In the genomic region with DNA sequence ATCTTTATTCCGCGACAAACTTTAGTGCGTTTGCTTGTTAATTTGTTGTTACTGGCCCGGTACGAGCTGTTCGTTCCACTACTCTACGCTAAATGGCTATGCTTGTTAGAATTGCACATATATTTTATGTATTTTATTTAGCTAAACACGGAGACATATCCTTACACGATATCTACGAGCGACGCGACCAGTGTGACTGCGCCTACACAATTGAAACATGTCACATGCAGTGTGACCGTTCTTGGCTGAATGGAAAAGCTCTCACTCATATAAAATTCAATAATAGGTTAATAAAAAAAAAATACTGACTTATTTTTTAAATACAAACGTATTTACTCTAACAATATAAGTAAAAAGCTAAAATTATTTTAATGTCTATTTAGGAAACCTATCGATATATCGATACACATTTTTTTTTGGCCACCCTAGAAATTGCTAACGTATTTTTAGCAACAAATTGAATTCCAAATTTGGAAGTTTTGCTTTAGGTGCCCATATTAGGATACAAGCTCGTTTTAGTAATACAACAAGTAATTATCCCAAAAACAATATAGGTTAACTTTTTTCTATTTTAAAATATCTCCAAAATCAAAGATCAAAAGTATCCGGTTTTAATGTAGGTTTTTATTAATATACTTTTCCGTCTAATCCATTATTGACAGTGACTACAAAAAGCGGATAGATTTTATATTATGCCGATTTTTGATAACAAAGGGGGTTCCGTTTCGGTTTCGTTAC, we compare ENCODE assay signal across 1 fruit fly cellular context.
TF ChIP-seq lines count a peak whose summit lies in the region.

A gene (minus strand): TSS at position 215 of the 738 bp plus-strand sequence.

TF ChIP-seq in whole organism, embryonic, 481 proteins besides CTCF, POLR2A, EP300 and RAD21 (continued from another document and continues in another):
- no peak for TF ChIP-seq CG18619 (GFP tag; optimal IDR thresholded peaks at IDR 0.05; lab: Kevin White, UChicago)
- peak; percentile 1 for TF ChIP-seq CG13894 (tag; optimal IDR thresholded peaks at IDR 0.05; lab: Kevin White, UChicago)
- no peak; the same call in 1 of the 2 replicates for TF ChIP-seq Xrp1 (GFP tag; IDR thresholded peaks at IDR 0.05; lab: Robert Waterston, UW)
- TF ChIP-seq sens (GFP tag; lab: Kevin White, UChicago): peak; percentile 88
- no peak for TF ChIP-seq mam (GFP tag; optimal IDR thresholded peaks at IDR 0.05; lab: Kevin White, UChicago)
- TF ChIP-seq CG7357 (GFP tag; IDR thresholded peaks at IDR 0.05; lab: Robert Waterston, UW): no peak
- TF ChIP-seq CG7987 (GFP tag; optimal IDR thresholded peaks at IDR 0.05; lab: Kevin White, UChicago): peak; percentile 25
- TF ChIP-seq mirr (GFP tag; optimal IDR thresholded peaks at IDR 0.05; lab: Kevin White, UChicago): no peak
- peak; percentile 22 for TF ChIP-seq sug (tag; optimal IDR thresholded peaks at IDR 0.05; lab: Kevin White, UChicago)
- TF ChIP-seq sim (GFP tag; IDR thresholded peaks at IDR 0.05; lab: Robert Waterston, UW): no peak
- no peak for TF ChIP-seq H15 (GFP tag; IDR thresholded peaks at IDR 0.05; lab: Robert Waterston, UW)
- no peak for TF ChIP-seq CG10654 (GFP tag; optimal IDR thresholded peaks at IDR 0.05; lab: Kevin White, UChicago)
- no peak for TF ChIP-seq maf-S (GFP tag; optimal IDR thresholded peaks at IDR 0.05; lab: Kevin White, UChicago)
- no peak for TF ChIP-seq CG11723 (GFP tag; optimal IDR thresholded peaks at IDR 0.05; lab: Kevin White, UChicago)
- no peak for TF ChIP-seq da (GFP tag; optimal IDR thresholded peaks at IDR 0.05; lab: Kevin White, UChicago)
- TF ChIP-seq Hmx (GFP tag; optimal IDR thresholded peaks at IDR 0.05; lab: Kevin White, UChicago): peak; percentile 9
- no peak for TF ChIP-seq CG2889 (GFP tag; IDR thresholded peaks at IDR 0.05; lab: Robert Waterston, UW)
- no peak for TF ChIP-seq ro (GFP tag; IDR thresholded peaks at IDR 0.05; lab: Robert Waterston, UW)
- TF ChIP-seq wdn (GFP tag; IDR thresholded peaks at IDR 0.05; lab: Robert Waterston, UW): no peak
- TF ChIP-seq zen2 (GFP tag; IDR thresholded peaks at IDR 0.05; lab: Robert Waterston, UW; ENCODE audit: partially characterized antibody): no peak; the same call in 2 of the 3 replicates
- TF ChIP-seq chif (GFP tag; optimal IDR thresholded peaks at IDR 0.05; lab: Kevin White, UChicago): peak in 1 of 2 experiments; percentile 34
- TF ChIP-seq chn (GFP tag; optimal IDR thresholded peaks at IDR 0.05; lab: Kevin White, UChicago): peak; percentile 32
- TF ChIP-seq Lpt (GFP tag; optimal IDR thresholded peaks at IDR 0.05; lab: Kevin White, UChicago): no peak
- peak; percentile 61 for TF ChIP-seq Ets97D (GFP tag; optimal IDR thresholded peaks at IDR 0.05; lab: Kevin White, UChicago)
- peak; percentile 73 for TF ChIP-seq inv (GFP tag; IDR thresholded peaks at IDR 0.05; lab: Robert Waterston, UW; ENCODE audit: partially characterized antibody)
- no peak; the same call in 1 of the 2 replicates for TF ChIP-seq CG9932 (GFP tag; IDR thresholded peaks at IDR 0.05; lab: Robert Waterston, UW)
- TF ChIP-seq CG10274 (GFP tag; optimal IDR thresholded peaks at IDR 0.05; lab: Kevin White, UChicago): no peak
- no peak for TF ChIP-seq CG43689 (GFP tag; IDR thresholded peaks at IDR 0.05; lab: Robert Waterston, UW)
- no peak for TF ChIP-seq pho (GFP tag; optimal IDR thresholded peaks at IDR 0.05; lab: Kevin White, UChicago)
- no peak for TF ChIP-seq salm (tag; optimal IDR thresholded peaks at IDR 0.05; lab: Kevin White, UChicago)
- TF ChIP-seq mld (GFP tag; IDR thresholded peaks at IDR 0.05; lab: Robert Waterston, UW; ENCODE audit: partially characterized antibody): 0 out of 3 replicates have a peak, but pooled peaks have one; percentile 33
- no peak for TF ChIP-seq B-H1 (GFP tag; IDR thresholded peaks at IDR 0.05; lab: Robert Waterston, UW)
- TF ChIP-seq Rfx (GFP tag; IDR thresholded peaks at IDR 0.05; lab: Robert Waterston, UW): no peak
- no peak for TF ChIP-seq CG15269 (tag; optimal IDR thresholded peaks at IDR 0.05; lab: Kevin White, UChicago)
- TF ChIP-seq CG11456 (GFP tag; IDR thresholded peaks at IDR 0.05; lab: Robert Waterston, UW): no peak
- TF ChIP-seq CG6175 (GFP tag; IDR thresholded peaks at IDR 0.05; lab: Robert Waterston, UW): no peak
- peak; percentile 29; the same call in 1 of the 2 replicates for TF ChIP-seq E2f2 (GFP tag; IDR thresholded peaks at IDR 0.05; lab: Robert Waterston, UW)
- TF ChIP-seq CG16815 (GFP tag; optimal IDR thresholded peaks at IDR 0.05; lab: Kevin White, UChicago): no peak
- peak; percentile 57 for TF ChIP-seq CG15601 (tag; optimal IDR thresholded peaks at IDR 0.05; lab: Kevin White, UChicago)
- TF ChIP-seq CG13624 (GFP tag; optimal IDR thresholded peaks at IDR 0.05; lab: Kevin White, UChicago): no peak
- TF ChIP-seq zen (tag; optimal IDR thresholded peaks at IDR 0.05; lab: Kevin White, UChicago): peak; percentile 26
- TF ChIP-seq dati (GFP tag; IDR thresholded peaks at IDR 0.05; lab: Robert Waterston, UW): no peak
- no peak for TF ChIP-seq CG4404 (GFP tag; IDR thresholded peaks at IDR 0.05; lab: Robert Waterston, UW)
- TF ChIP-seq CG10209 (GFP tag; optimal IDR thresholded peaks at IDR 0.05; lab: Kevin White, UChicago): no peak
- no peak for TF ChIP-seq CG11696 (GFP tag; IDR thresholded peaks at IDR 0.05; lab: Robert Waterston, UW)
- TF ChIP-seq lmd (GFP tag; IDR thresholded peaks at IDR 0.05; lab: Robert Waterston, UW): no peak
- no peak for TF ChIP-seq CG4707 (GFP tag; optimal IDR thresholded peaks at IDR 0.05; lab: Kevin White, UChicago)
- TF ChIP-seq CG10959 (GFP tag; IDR thresholded peaks at IDR 0.05; lab: Robert Waterston, UW): no peak
- TF ChIP-seq Optix (GFP tag; IDR thresholded peaks at IDR 0.05; lab: Robert Waterston, UW): no peak
- TF ChIP-seq stwl (tag; optimal IDR thresholded peaks at IDR 0.05; lab: Kevin White, UChicago): peak; percentile 86
- no peak for TF ChIP-seq croc (GFP tag; conservative IDR thresholded peaks at IDR 0.05; lab: Robert Waterston, UW)
- TF ChIP-seq sisA (GFP tag; IDR thresholded peaks at IDR 0.05; lab: Robert Waterston, UW): no peak
- TF ChIP-seq CG4854 (GFP tag; optimal IDR thresholded peaks at IDR 0.05; lab: Kevin White, UChicago): peak; percentile 11
- no peak for TF ChIP-seq C15 (GFP tag; IDR thresholded peaks at IDR 0.05; lab: Robert Waterston, UW)
- no peak; the same call in 2 of the 3 replicates for TF ChIP-seq CG34422 (GFP tag; IDR thresholded peaks at IDR 0.05; lab: Robert Waterston, UW)
- peak; percentile 41 for TF ChIP-seq CG2712 (tag; optimal IDR thresholded peaks at IDR 0.05; lab: Kevin White, UChicago)
- TF ChIP-seq ERR (GFP tag; optimal IDR thresholded peaks at IDR 0.05; lab: Kevin White, UChicago): no peak
- no peak for TF ChIP-seq HLHmδ (GFP tag; optimal IDR thresholded peaks at IDR 0.05; lab: Kevin White, UChicago)
- TF ChIP-seq twi (tag; optimal IDR thresholded peaks at IDR 0.05; lab: Kevin White, UChicago): peak; percentile 29
- peak; percentile 19 for TF ChIP-seq Mes4 (GFP tag; optimal IDR thresholded peaks at IDR 0.05; lab: Kevin White, UChicago)
- peak; percentile 96 for TF ChIP-seq CG9797 (GFP tag; optimal IDR thresholded peaks at IDR 0.05; lab: Kevin White, UChicago)
- no peak for TF ChIP-seq CG6654 (GFP tag; optimal IDR thresholded peaks at IDR 0.05; lab: Kevin White, UChicago)
- TF ChIP-seq Kr (GFP tag; optimal IDR thresholded peaks at IDR 0.05; lab: Kevin White, UChicago): no peak
- TF ChIP-seq Nf-YC (tag; optimal IDR thresholded peaks at IDR 0.05; lab: Kevin White, UChicago): peak; percentile 44
- no peak for TF ChIP-seq cwo (GFP tag; optimal IDR thresholded peaks at IDR 0.05; lab: Kevin White, UChicago)
- TF ChIP-seq Sry-δ (GFP tag; optimal IDR thresholded peaks at IDR 0.05; lab: Kevin White, UChicago): peak; percentile 67
- no peak for TF ChIP-seq CG1602 (GFP tag; optimal IDR thresholded peaks at IDR 0.05; lab: Kevin White, UChicago)
- TF ChIP-seq nau (GFP tag; optimal IDR thresholded peaks at IDR 0.05; lab: Kevin White, UChicago): no peak
- TF ChIP-seq nerfin-2 (GFP tag; IDR thresholded peaks at IDR 0.05; lab: Robert Waterston, UW; ENCODE audit: partially characterized antibody): no peak; the same call in none of the 2 replicates
- TF ChIP-seq Elba2 (GFP tag; optimal IDR thresholded peaks at IDR 0.05; lab: Kevin White, UChicago): no peak
- TF ChIP-seq CG12744 (GFP tag; optimal IDR thresholded peaks at IDR 0.05; lab: Kevin White, UChicago): peak; percentile 3
- no peak for TF ChIP-seq TFAM (GFP tag; optimal IDR thresholded peaks at IDR 0.05; lab: Kevin White, UChicago)
- no peak for TF ChIP-seq Oli (tag; optimal IDR thresholded peaks at IDR 0.05; lab: Kevin White, UChicago)
- no peak for TF ChIP-seq zfh1 (GFP tag; IDR thresholded peaks at IDR 0.05; lab: Robert Waterston, UW)
- TF ChIP-seq CG10979 (tag; optimal IDR thresholded peaks at IDR 0.05; lab: Kevin White, UChicago): no peak
- TF ChIP-seq CG6765 (GFP tag; optimal IDR thresholded peaks at IDR 0.05; lab: Kevin White, UChicago): peak; percentile 54
- 0 out of 2 replicates have a peak, but pooled peaks have one; percentile 44 for TF ChIP-seq CG31441 (GFP tag; IDR thresholded peaks at IDR 0.05; lab: Robert Waterston, UW)
- no peak for TF ChIP-seq prd (optimal IDR thresholded peaks at IDR 0.05; lab: Kevin White, UChicago)
- no peak for TF ChIP-seq prd (GFP tag; IDR thresholded peaks at IDR 0.05; lab: Robert Waterston, UW)
- peak; percentile 81 for TF ChIP-seq Lhr (GFP tag; optimal IDR thresholded peaks at IDR 0.05; lab: Kevin White, UChicago)
- TF ChIP-seq repo (GFP tag; optimal IDR thresholded peaks at IDR 0.05; lab: Kevin White, UChicago): no peak
- no peak for TF ChIP-seq ham (GFP tag; IDR thresholded peaks at IDR 0.05; lab: Robert Waterston, UW)
- TF ChIP-seq kay (GFP tag; optimal IDR thresholded peaks at IDR 0.05; lab: Kevin White, UChicago): no peak
- no peak for TF ChIP-seq fu2 (GFP tag; optimal IDR thresholded peaks at IDR 0.05; lab: Kevin White, UChicago)
- peak; percentile 26 for TF ChIP-seq Mad (GFP tag; optimal IDR thresholded peaks at IDR 0.05; lab: Kevin White, UChicago)
- no peak for TF ChIP-seq schlank (tag; optimal IDR thresholded peaks at IDR 0.05; lab: Kevin White, UChicago)
- no peak for TF ChIP-seq CHES-1-like (GFP tag; optimal IDR thresholded peaks at IDR 0.05; lab: Kevin White, UChicago)
- TF ChIP-seq CG6689 (GFP tag; IDR thresholded peaks at IDR 0.05; lab: Robert Waterston, UW): 0 out of 2 replicates have a peak, but pooled peaks have one; percentile 18
- TF ChIP-seq Med (GFP tag; lab: Kevin White, UChicago): peak; percentile 81
- no peak for TF ChIP-seq slou (GFP tag; optimal IDR thresholded peaks at IDR 0.05; lab: Kevin White, UChicago)
- peak; percentile 73 for TF ChIP-seq HLH4C (GFP tag; IDR thresholded peaks at IDR 0.05; lab: Robert Waterston, UW; ENCODE audit: partially characterized antibody)
- peak; percentile 70 for TF ChIP-seq row (GFP tag; IDR thresholded peaks at IDR 0.05; lab: Robert Waterston, UW)
- no peak for TF ChIP-seq CG31388 (GFP tag; optimal IDR thresholded peaks at IDR 0.05; lab: Kevin White, UChicago)
- no peak for TF ChIP-seq zf30C (GFP tag; optimal IDR thresholded peaks at IDR 0.05; lab: Kevin White, UChicago)
- peak; percentile 19 for TF ChIP-seq Hr3 (GFP tag; optimal IDR thresholded peaks at IDR 0.05; lab: Kevin White, UChicago)
- peak; percentile 8 for TF ChIP-seq disco-r (GFP tag; optimal IDR thresholded peaks at IDR 0.05; lab: Kevin White, UChicago)
- TF ChIP-seq wek (GFP tag; optimal IDR thresholded peaks at IDR 0.05; lab: Kevin White, UChicago): peak; percentile 10
- TF ChIP-seq ftz-f1 (GFP tag; optimal IDR thresholded peaks at IDR 0.05; lab: Kevin White, UChicago): no peak
- TF ChIP-seq CG2120 (GFP tag; optimal IDR thresholded peaks at IDR 0.05; lab: Kevin White, UChicago): peak; percentile 56
- no peak for TF ChIP-seq tup (GFP tag; optimal IDR thresholded peaks at IDR 0.05; lab: Kevin White, UChicago)
- no peak for TF ChIP-seq Six4 (GFP tag; optimal IDR thresholded peaks at IDR 0.05; lab: Kevin White, UChicago)
- TF ChIP-seq ken (GFP tag; IDR thresholded peaks at IDR 0.05; lab: Robert Waterston, UW): no peak
- TF ChIP-seq Opbp (GFP tag; IDR thresholded peaks at IDR 0.05; lab: Robert Waterston, UW; ENCODE audit: partially characterized antibody): peak; percentile 65; the same call in 1 of the 3 replicates
- TF ChIP-seq dysf (GFP tag; IDR thresholded peaks at IDR 0.05; lab: Robert Waterston, UW): no peak
- no peak for TF ChIP-seq ssp (GFP tag; IDR thresholded peaks at IDR 0.05; lab: Robert Waterston, UW)
- no peak for TF ChIP-seq CG9609 (GFP tag; optimal IDR thresholded peaks at IDR 0.05; lab: Kevin White, UChicago)
- TF ChIP-seq CG1603 (tag; optimal IDR thresholded peaks at IDR 0.05; lab: Kevin White, UChicago): peak; percentile 55
- no peak for TF ChIP-seq CG8281 (tag; optimal IDR thresholded peaks at IDR 0.05; lab: Kevin White, UChicago)
- peak; percentile 82; the same call in 1 of the 2 replicates for TF ChIP-seq ranshi (GFP tag; IDR thresholded peaks at IDR 0.05; lab: Robert Waterston, UW)
- TF ChIP-seq Dp (GFP tag; optimal IDR thresholded peaks at IDR 0.05; lab: Kevin White, UChicago): peak; percentile 34
- TF ChIP-seq corto (GFP tag; optimal IDR thresholded peaks at IDR 0.05; lab: Kevin White, UChicago): peak; percentile 32
- TF ChIP-seq CG7928 (GFP tag; optimal IDR thresholded peaks at IDR 0.05; lab: Kevin White, UChicago): no peak
- no peak for TF ChIP-seq peb (GFP tag; IDR thresholded peaks at IDR 0.05; lab: Robert Waterston, UW)
- TF ChIP-seq CG31224 (GFP tag; IDR thresholded peaks at IDR 0.05; lab: Robert Waterston, UW): no peak
- no peak for TF ChIP-seq CG12769 (tag; optimal IDR thresholded peaks at IDR 0.05; lab: Kevin White, UChicago)
- no peak for TF ChIP-seq jumu (GFP tag; optimal IDR thresholded peaks at IDR 0.05; lab: Kevin White, UChicago)
- TF ChIP-seq CG17186 (GFP tag; optimal IDR thresholded peaks at IDR 0.05; lab: Kevin White, UChicago): no peak
- TF ChIP-seq chm (GFP tag; IDR thresholded peaks at IDR 0.05; lab: Robert Waterston, UW): peak; percentile 13; the same call in 1 of the 2 replicates
- TF ChIP-seq CG14965 (GFP tag; optimal IDR thresholded peaks at IDR 0.05; lab: Kevin White, UChicago; ENCODE audit: borderline replicate concordance): no peak
- peak; percentile 34 for TF ChIP-seq CG17568 (GFP tag; optimal IDR thresholded peaks at IDR 0.05; lab: Kevin White, UChicago)
- no peak for TF ChIP-seq CG4282 (GFP tag; optimal IDR thresholded peaks at IDR 0.05; lab: Kevin White, UChicago)
- no peak for TF ChIP-seq Bdp1 (GFP tag; optimal IDR thresholded peaks at IDR 0.05; lab: Kevin White, UChicago)
- TF ChIP-seq Chrac-16 (GFP tag; optimal IDR thresholded peaks at IDR 0.05; lab: Kevin White, UChicago): no peak
- no peak for TF ChIP-seq Hr39 (optimal IDR thresholded peaks at IDR 0.05; lab: Kevin White, UChicago)
- peak; percentile 34 for TF ChIP-seq CG33557 (GFP tag; optimal IDR thresholded peaks at IDR 0.05; lab: Kevin White, UChicago)
